Fruit fly (Drosophila melanogaster): Measurements from ENCODE around the gene CG42780.

Gene CG42780

dm6 chrX:7299399-7300355 is 32.3 kb downstream of the CG42780 start (continued):
- TF ChIP-seq CG11085 (GFP tag; IDR thresholded peaks at IDR 0.05) (no peak), ewg (GFP tag; optimal IDR thresholded peaks at IDR 0.05) (peak; percentile 36), CG1603 (tag; optimal IDR thresholded peaks at IDR 0.05) (peak; percentile 20), tna (GFP tag; IDR thresholded peaks at IDR 0.05; ENCODE audit: partially characterized antibody) (no peak), Oli (tag; optimal IDR thresholded peaks at IDR 0.05) (peak; percentile 67), schlank (tag; optimal IDR thresholded peaks at IDR 0.05) (no peak), cg (GFP tag; optimal IDR thresholded peaks at IDR 0.05) (peak; percentile 92), Hsf (GFP tag; optimal IDR thresholded peaks at IDR 0.05) (peak; percentile 30), CG7556 (GFP tag; optimal IDR thresholded peaks at IDR 0.05) (peak; percentile 53), ro (GFP tag; IDR thresholded peaks at IDR 0.05) (no peak), CG7839 (tag; optimal IDR thresholded peaks at IDR 0.05) (peak; percentile 60), HLH54F (GFP tag; optimal IDR thresholded peaks at IDR 0.05) (peak; percentile 34), aop (GFP tag; IDR thresholded peaks at IDR 0.05) (no peak), az2 (GFP tag; optimal IDR thresholded peaks at IDR 0.05) (peak; percentile 26), ind (GFP tag; optimal IDR thresholded peaks at IDR 0.05) (peak; percentile 61), CG12769 (tag; optimal IDR thresholded peaks at IDR 0.05) (peak; percentile 81), CG7786 (GFP tag; optimal IDR thresholded peaks at IDR 0.05) (peak; percentile 38), Trl (optimal IDR thresholded peaks at IDR 0.05) (peak; percentile 70 to 93), Trl (GFP tag; optimal IDR thresholded peaks at IDR 0.05) (no peak), row (GFP tag; IDR thresholded peaks at IDR 0.05) (peak; percentile 62), CG10462 (GFP tag; optimal IDR thresholded peaks at IDR 0.05) (no peak), CG15073 (GFP tag; optimal IDR thresholded peaks at IDR 0.05) (peak; percentile 1), E2f1 (GFP tag; IDR thresholded peaks at IDR 0.05) (peak; percentile 45), cwo (GFP tag; optimal IDR thresholded peaks at IDR 0.05) (peak; percentile 18), CG11504 (tag; optimal IDR thresholded peaks at IDR 0.05) (peak; percentile 66), Mad (GFP tag; optimal IDR thresholded peaks at IDR 0.05) (peak; percentile 2), tll (GFP tag; optimal IDR thresholded peaks at IDR 0.05) (no peak), Sox100B (GFP tag; optimal IDR thresholded peaks at IDR 0.05) (peak; percentile 51), scrt (GFP tag; optimal IDR thresholded peaks at IDR 0.05) (peak; percentile 47), ase (GFP tag; IDR thresholded peaks at IDR 0.05) (0 out of 3 replicates have a peak, but pooled peaks have one; percentile 40), kah (GFP tag; optimal IDR thresholded peaks at IDR 0.05) (no peak), bowl (GFP tag; IDR thresholded peaks at IDR 0.05) (0 out of 2 replicates have a peak, but pooled peaks have one; percentile 26), CG2199 (GFP tag; IDR thresholded peaks at IDR 0.05) (no peak), Asciz (GFP tag; optimal IDR thresholded peaks at IDR 0.05) (peak; percentile 53), gro (GFP tag; optimal IDR thresholded peaks at IDR 0.05) (no peak), CG18011 (GFP tag; optimal IDR thresholded peaks at IDR 0.05) (peak; percentile 77), Aef1 (GFP tag; IDR thresholded peaks at IDR 0.05) (peak; percentile 23; the same call in 2 of the 3 replicates), CG3995 (GFP tag; optimal IDR thresholded peaks at IDR 0.05) (no peak), Ssrp (tag; optimal IDR thresholded peaks at IDR 0.05) (peak; percentile 24), CG14014 (GFP tag; IDR thresholded peaks at IDR 0.05) (peak; percentile 41; the same call in 1 of the 2 replicates), org-1 (GFP tag; optimal IDR thresholded peaks at IDR 0.05) (peak; percentile 37), yki (optimal IDR thresholded peaks at IDR 0.05) (peak; percentile 26), Sox102F (GFP tag; optimal IDR thresholded peaks at IDR 0.05) (peak; percentile 69), CG31441 (GFP tag; IDR thresholded peaks at IDR 0.05) (peak; percentile 63), fd96Cb (tag; optimal IDR thresholded peaks at IDR 0.05) (peak; percentile 46), Dfd (GFP tag; optimal IDR thresholded peaks at IDR 0.05) (no peak), CG1602 (GFP tag; optimal IDR thresholded peaks at IDR 0.05) (peak; percentile 26), CG16815 (GFP tag; optimal IDR thresholded peaks at IDR 0.05) (peak; percentile 18)
